Worm (Caenorhabditis elegans): ENCODE measurements around the gene ceh-13.

Gene ceh-13

DNA sequence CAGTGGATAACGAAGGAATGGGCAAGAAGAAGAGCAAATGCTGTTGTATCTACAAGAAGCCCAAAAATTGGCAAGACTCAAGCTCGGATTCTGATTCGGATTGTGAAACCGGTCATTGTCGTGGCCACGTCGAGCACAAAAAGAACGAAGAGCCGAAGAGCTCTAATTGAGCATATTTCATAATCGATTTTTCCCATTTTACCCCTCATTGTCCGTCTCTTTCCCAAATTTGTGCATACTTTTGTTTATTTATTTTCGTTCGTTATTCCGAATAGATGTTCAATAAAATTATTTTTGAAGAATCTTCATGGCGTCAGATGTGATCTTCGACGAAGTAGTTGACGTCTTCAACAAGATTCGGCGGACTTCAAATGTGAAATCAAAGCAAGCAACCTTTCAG is 34.3 kb upstream of the ceh-13 start, which contains the start of gene lig-4:
TSS of gene lig-4 (plus strand) at position 301 of the 400 bp plus-strand sequence.
- TF ChIP-seq mep-1 (tag; optimal IDR thresholded peaks at IDR 0.05) (no peak), mls-2 (tag; optimal IDR thresholded peaks at IDR 0.05) (no peak), mab-5 (tag; optimal IDR thresholded peaks at IDR 0.05) (no peak), tbx-8 (GFP tag; optimal IDR thresholded peaks at IDR 0.05) (no peak), ceh-43 (GFP tag; optimal IDR thresholded peaks at IDR 0.05) (no peak), unc-39 (tag; optimal IDR thresholded peaks at IDR 0.05) (no peak), elt-1 (tag; optimal IDR thresholded peaks at IDR 0.05; ENCODE audit: borderline replicate concordance, insufficient read depth) (no peak), sem-2 (GFP tag; optimal IDR thresholded peaks at IDR 0.05) (no peak), unc-120 (tag; optimal IDR thresholded peaks at IDR 0.05; ENCODE audit: poor library complexity, severe bottlenecking) (no peak)

DNA sequence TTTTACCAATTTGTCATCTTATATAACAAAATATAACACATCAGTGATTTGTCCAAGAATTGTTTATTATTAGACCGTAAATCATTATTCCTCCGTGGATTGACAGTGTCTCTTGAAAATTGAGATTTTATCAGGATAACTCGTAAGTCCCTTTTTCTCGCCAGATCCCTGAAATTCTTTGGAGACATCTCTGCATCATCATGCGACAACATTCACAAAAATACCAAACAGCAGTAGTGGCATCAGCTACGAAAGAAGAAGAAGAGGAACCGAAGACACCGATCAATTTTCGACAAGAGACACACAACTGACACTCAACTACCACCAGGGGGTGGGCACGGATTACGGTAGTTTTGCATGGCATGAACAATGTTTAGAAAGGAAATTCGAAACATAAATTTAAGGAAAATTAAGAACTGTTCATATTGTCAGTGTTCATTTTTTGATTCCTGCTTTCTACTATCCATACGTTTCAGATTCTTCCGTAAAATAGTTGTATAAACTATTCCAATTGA is 30.6 kb upstream of the ceh-13 start:
- peak; percentile 1 for TF ChIP-seq hlh-1 (tag; optimal IDR thresholded peaks at IDR 0.05)
- TF ChIP-seq blmp-1 (tag; optimal IDR thresholded peaks at IDR 0.05): no peak
- peak; percentile 15 for TF ChIP-seq lsy-2 (tag; optimal IDR thresholded peaks at IDR 0.05)
- peak; percentile 64 for TF ChIP-seq unc-62 (GFP tag; optimal IDR thresholded peaks at IDR 0.05)
- TF ChIP-seq sptf-1 (tag; optimal IDR thresholded peaks at IDR 0.05): no peak
- peak; percentile 27 for TF ChIP-seq elt-1 (tag; optimal IDR thresholded peaks at IDR 0.05; ENCODE audit: borderline replicate concordance, insufficient read depth)

DNA sequence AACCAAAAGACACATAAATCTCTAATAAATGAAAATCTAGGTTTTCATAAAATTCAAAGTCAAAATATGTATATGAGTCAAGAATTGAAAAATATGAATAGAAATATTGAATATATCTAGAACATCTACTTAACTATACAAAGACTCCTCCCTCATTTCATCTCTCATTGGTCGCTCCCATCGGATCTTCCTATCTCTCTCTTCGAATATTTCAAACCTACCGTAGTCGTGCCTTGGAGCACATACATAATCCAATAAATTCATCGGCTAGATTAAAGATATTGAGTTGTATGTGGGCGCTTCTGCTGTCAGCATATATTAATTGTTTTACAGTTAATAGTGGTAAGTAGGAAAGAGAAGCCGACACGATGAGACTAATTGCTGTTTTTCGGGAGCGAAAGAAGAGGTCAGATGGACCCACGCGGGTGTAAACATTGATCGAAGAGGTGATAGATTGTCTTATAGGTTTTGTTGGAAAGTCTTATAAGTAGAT is 28.4 kb upstream of the ceh-13 start:
- TF ChIP-seq lsy-2 (tag; optimal IDR thresholded peaks at IDR 0.05): peak; percentile 30
- TF ChIP-seq lin-13 (tag; optimal IDR thresholded peaks at IDR 0.05): no peak
- TF ChIP-seq unc-62 (GFP tag; optimal IDR thresholded peaks at IDR 0.05): peak; percentile 81

DNA sequence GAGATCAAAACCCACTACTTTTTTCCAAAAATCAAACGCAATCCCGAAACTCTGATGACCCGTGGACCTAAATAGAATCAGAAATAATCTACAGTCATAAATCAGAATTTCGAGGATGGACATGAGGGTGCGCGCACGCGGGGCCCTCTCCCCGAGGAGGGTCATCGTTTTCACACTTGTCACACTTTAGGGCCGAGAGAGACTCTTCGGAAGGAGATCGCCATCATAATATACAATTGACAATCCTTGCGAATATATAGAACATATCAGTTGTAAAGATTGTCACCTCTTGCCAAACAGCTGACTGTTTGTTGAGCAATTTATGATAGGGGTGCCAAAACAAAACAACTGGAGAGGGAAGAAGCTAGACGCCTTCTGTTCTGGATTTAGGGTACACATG is 25.4 kb upstream of the ceh-13 start:
- peak; percentile 79 for TF ChIP-seq unc-62 (GFP tag; optimal IDR thresholded peaks at IDR 0.05)
- TF ChIP-seq hlh-1 (tag; optimal IDR thresholded peaks at IDR 0.05): peak; percentile 70
- no peak for TF ChIP-seq nhr-12 (tag; optimal IDR thresholded peaks at IDR 0.05)

DNA sequence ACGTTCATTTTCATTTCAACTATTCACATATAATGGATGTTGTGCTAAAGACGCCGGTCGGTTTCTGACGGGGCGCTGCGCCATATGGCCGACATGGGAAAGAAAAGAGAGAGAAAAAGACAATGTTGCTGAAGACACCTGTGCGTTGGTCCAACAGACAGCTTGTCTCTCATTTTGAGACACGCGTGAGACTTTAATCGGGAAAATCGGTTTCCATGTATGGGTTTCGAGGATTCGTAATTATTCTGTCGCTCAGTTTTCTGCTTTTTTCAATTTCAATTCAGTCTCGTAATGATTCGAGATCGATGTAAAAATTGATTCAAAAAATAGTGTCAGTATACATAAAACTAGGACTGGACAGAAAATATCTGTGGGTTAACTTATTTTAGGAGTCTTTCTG is 24.6 kb upstream of the ceh-13 start:
- no peak for TF ChIP-seq ces-1 (GFP tag; optimal IDR thresholded peaks at IDR 0.05)
- no peak for TF ChIP-seq nhr-28 (tag; optimal IDR thresholded peaks at IDR 0.05)
- TF ChIP-seq cnd-1 (tag; optimal IDR thresholded peaks at IDR 0.05): no peak
- no peak for TF ChIP-seq pha-4 (tag; optimal IDR thresholded peaks at IDR 0.05)
- no peak for TF ChIP-seq lin-32 (GFP tag; optimal IDR thresholded peaks at IDR 0.05)
- TF ChIP-seq lin-13 (tag; optimal IDR thresholded peaks at IDR 0.05): no peak
- no peak for TF ChIP-seq unc-39 (tag; optimal IDR thresholded peaks at IDR 0.05)
- no peak for TF ChIP-seq unc-120 (tag; optimal IDR thresholded peaks at IDR 0.05; ENCODE audit: poor library complexity, severe bottlenecking)

DNA sequence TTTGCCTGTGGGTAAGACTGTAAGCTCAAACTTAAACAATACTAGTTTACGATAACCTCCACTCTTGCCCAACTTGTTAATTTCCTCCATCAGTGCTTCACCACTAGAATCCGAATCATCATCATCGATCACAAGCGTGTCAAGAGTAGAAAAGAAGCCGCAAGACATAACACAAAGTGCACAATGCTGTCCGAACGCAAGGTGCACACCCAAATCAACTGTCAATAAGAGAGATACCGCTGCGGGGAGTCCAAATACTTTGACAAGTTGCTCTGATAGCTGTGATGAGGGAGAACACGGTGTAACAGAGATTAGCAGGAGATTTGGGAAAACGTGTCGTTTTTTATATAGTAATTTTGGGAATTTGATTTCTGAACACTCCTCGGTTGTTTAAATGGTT is 24.1 kb upstream of the ceh-13 start:
- TF ChIP-seq unc-62 (GFP tag; optimal IDR thresholded peaks at IDR 0.05): peak; percentile 72
- TF ChIP-seq nhr-237 (tag; optimal IDR thresholded peaks at IDR 0.05): no peak
- TF ChIP-seq hlh-1 (tag; optimal IDR thresholded peaks at IDR 0.05): peak; percentile 67

DNA sequence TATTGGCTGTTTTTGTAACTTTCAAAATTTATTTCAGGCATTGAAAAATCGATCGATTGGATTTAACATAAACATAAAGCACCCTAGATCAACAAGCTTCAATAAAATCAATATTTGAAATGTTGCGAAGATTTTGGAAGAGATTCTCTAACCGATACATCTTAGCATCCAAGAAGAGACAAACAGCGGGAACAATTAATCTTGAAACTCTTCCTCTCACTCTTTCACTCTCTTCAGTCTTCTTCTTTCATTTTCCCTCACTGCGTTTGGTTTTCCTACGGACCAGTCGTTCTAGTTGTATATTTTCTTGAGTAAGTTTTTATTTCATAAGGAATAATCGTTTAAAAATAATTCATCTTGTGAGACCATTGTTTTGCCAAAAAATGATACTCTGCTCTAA is 22.4 kb upstream of the ceh-13 start:
- TF ChIP-seq ztf-11 (tag; optimal IDR thresholded peaks at IDR 0.05) (no peak), lsy-2 (tag; optimal IDR thresholded peaks at IDR 0.05) (no peak), nhr-28 (tag; optimal IDR thresholded peaks at IDR 0.05) (no peak), hlh-1 (tag; optimal IDR thresholded peaks at IDR 0.05) (no peak), cnd-1 (tag; optimal IDR thresholded peaks at IDR 0.05) (no peak), unc-39 (tag; optimal IDR thresholded peaks at IDR 0.05) (no peak), unc-120 (tag; optimal IDR thresholded peaks at IDR 0.05; ENCODE audit: poor library complexity, severe bottlenecking) (no peak), mls-2 (tag; optimal IDR thresholded peaks at IDR 0.05) (no peak), M03D4.4 (tag; optimal IDR thresholded peaks at IDR 0.05) (no peak), ceh-43 (GFP tag; optimal IDR thresholded peaks at IDR 0.05) (no peak), ces-1 (GFP tag; optimal IDR thresholded peaks at IDR 0.05) (no peak), elt-1 (tag; optimal IDR thresholded peaks at IDR 0.05; ENCODE audit: borderline replicate concordance, insufficient read depth) (no peak), mab-5 (tag; optimal IDR thresholded peaks at IDR 0.05) (no peak), nhr-2 (tag; optimal IDR thresholded peaks at IDR 0.05) (no peak), mep-1 (tag; optimal IDR thresholded peaks at IDR 0.05) (no peak), nhr-237 (tag; optimal IDR thresholded peaks at IDR 0.05) (no peak), elt-3 (tag; optimal IDR thresholded peaks at IDR 0.05) (no peak), snpc-4 (tag; optimal IDR thresholded peaks at IDR 0.05) (no peak), flh-1 (GFP tag; optimal IDR thresholded peaks at IDR 0.05) (no peak)

Data from whole organism, mixed stage, embryonic.